Worm (Caenorhabditis elegans): ENCODE measurements around the gene Y54F10AR.2.

The Y54F10AR.2 gene

DNA sequence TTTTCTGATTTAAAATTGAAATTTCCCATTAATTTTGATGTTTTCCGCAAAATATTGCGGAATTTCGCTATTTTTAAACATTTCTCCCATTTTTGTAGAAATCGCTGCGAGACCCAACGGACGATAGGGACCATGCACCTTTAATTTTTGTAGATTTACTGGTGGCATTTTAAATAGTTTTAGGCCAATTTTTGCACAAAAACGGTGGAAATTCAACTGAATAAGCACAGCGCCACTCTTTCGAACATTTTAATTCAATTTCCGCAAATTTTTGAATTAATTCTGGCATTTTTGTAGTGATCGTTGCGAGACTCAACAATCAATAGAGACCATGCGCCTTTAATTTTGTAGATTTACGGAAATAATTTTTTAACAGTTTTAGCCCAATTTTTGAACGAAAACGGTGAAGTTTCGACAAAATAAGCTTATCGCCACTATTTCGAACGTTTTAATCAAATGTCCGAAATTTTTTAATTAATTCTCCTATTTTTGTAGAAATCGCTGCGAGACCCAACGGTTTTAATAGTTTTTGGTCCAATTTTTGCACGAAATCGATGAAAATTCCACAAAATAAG is 27.2 kb upstream of the Y54F10AR.2 start (continued):
- TF ChIP-seq F23B12.7 (tag; optimal IDR thresholded peaks at IDR 0.05; ENCODE audit: insufficient read depth) (no peak), Y53F4B.3 (GFP tag; IDR thresholded peaks at IDR 0.05) (no peak), athp-1 (tag; optimal IDR thresholded peaks at IDR 0.05) (peak; percentile 26), F57A8.1 (GFP tag; optimal IDR thresholded peaks at IDR 0.05) (no peak), madf-6 (GFP tag; IDR thresholded peaks at IDR 0.05) (peak; percentile 83), xnd-1 (tag; optimal IDR thresholded peaks at IDR 0.05) (peak; percentile 77), ceh-91 (GFP tag; IDR thresholded peaks at IDR 0.05) (peak; percentile 56), hrde-1 (tag; optimal IDR thresholded peaks at IDR 0.05; ENCODE audit: borderline replicate concordance) (peak; percentile 53), tlf-1 (GFP tag; optimal IDR thresholded peaks at IDR 0.05) (peak; percentile 41), nfyb-1 (GFP tag; IDR thresholded peaks at IDR 0.05) (peak; percentile 61; the same call in 1 of the 2 replicates), hlh-12 (tag; optimal IDR thresholded peaks at IDR 0.05) (no peak), C17E4.6 (GFP tag; IDR thresholded peaks at IDR 0.05) (0 out of 2 replicates have a peak, but pooled peaks have one; percentile 26), pha-4 (tag; optimal IDR thresholded peaks at IDR 0.05) (no peak), nhr-27 (tag; optimal IDR thresholded peaks at IDR 0.05) (no peak), snpc-3.4 (tag; optimal IDR thresholded peaks at IDR 0.05) (peak; percentile 72), B0261.1 (tag; optimal IDR thresholded peaks at IDR 0.05) (no peak), hlh-26 (GFP tag; conservative IDR thresholded peaks at IDR 0.05) (no peak), F33H1.4 (GFP tag; IDR thresholded peaks at IDR 0.05) (peak; percentile 92), Y79H2A.3 (GFP tag; conservative IDR thresholded peaks at IDR 0.05) (no peak), C06A6.2 (GFP tag; conservative IDR thresholded peaks at IDR 0.05) (no peak), B0336.3 (GFP tag; IDR thresholded peaks at IDR 0.05) (peak; percentile 65; the same call in 1 of the 2 replicates), mcd-1 (GFP tag; IDR thresholded peaks at IDR 0.05) (peak; percentile 44; the same call in 1 of the 2 replicates), ztf-18 (tag; optimal IDR thresholded peaks at IDR 0.05) (peak; percentile 85), unc-62 (GFP tag; optimal IDR thresholded peaks at IDR 0.05) (no peak), unc-130 (GFP tag; optimal IDR thresholded peaks at IDR 0.05) (no peak), rcor-1 (GFP tag; IDR thresholded peaks at IDR 0.05) (peak; percentile 33; the same call in 1 of the 2 replicates), ztf-6 (GFP tag; IDR thresholded peaks at IDR 0.05) (no peak), hsf-1 (GFP tag; IDR thresholded peaks at IDR 0.05) (no peak), F49E8.2 (tag; optimal IDR thresholded peaks at IDR 0.05; ENCODE audit: insufficient read depth) (peak; percentile 10)

DNA sequence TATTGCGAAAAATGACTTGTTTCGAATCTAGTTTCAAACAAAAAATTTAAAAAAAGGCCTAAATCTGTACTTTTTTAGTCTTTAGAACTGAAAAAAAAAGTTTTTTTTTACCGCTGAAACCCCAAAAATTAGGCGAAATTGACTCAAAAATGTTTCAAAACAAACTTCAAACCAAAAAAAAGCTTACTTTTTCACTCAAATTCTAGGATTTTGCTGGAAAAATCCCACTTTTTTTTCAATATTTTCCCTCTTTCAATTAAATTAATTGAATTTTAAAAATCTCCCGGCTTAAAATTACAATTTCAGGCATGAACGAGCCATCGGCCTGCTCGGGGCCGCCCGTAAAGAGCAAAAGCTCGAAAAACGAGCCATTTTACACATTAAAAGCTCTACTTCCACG is 26.4 kb upstream of the Y54F10AR.2 start, which contains the start of gene mdt-19:
Gene mdt-19, plus strand, starts transcription at position 301 of the 400 bp plus-strand sequence.
- TF ChIP-seq zim-3 (tag; optimal IDR thresholded peaks at IDR 0.05) (no peak), mes-4 (tag; optimal IDR thresholded peaks at IDR 0.05) (no peak), snpc-4 (GFP tag; optimal IDR thresholded peaks at IDR 0.05) (no peak), snpc-4 (tag; optimal IDR thresholded peaks at IDR 0.05) (no peak), K11D2.4 (GFP tag; IDR thresholded peaks at IDR 0.05) (no peak), attf-5 (GFP tag; optimal IDR thresholded peaks at IDR 0.05) (no peak), F49E8.2 (tag; optimal IDR thresholded peaks at IDR 0.05; ENCODE audit: insufficient read depth) (no peak), ceh-58 (GFP tag; IDR thresholded peaks at IDR 0.05) (no peak), madf-8 (GFP tag; conservative IDR thresholded peaks at IDR 0.05) (no peak), gei-17 (GFP tag; optimal IDR thresholded peaks at IDR 0.05) (no peak), aptf-2 (GFP tag; conservative IDR thresholded peaks at IDR 0.05) (no peak), hmg-1.2 (GFP tag; IDR thresholded peaks at IDR 0.05) (no peak), cebp-1 (GFP tag; IDR thresholded peaks at IDR 0.05) (no peak), cebp-1 (tag; optimal IDR thresholded peaks at IDR 0.05) (no peak), akir-1 (GFP tag; optimal IDR thresholded peaks at IDR 0.05) (no peak), nfya-1 (tag; optimal IDR thresholded peaks at IDR 0.05; ENCODE audit: borderline replicate concordance, insufficient read depth) (no peak), lin-54 (GFP tag; optimal IDR thresholded peaks at IDR 0.05) (no peak), ztf-28 (GFP tag; IDR thresholded peaks at IDR 0.05) (no peak), xnd-1 (tag; optimal IDR thresholded peaks at IDR 0.05) (no peak), ztf-18 (tag; optimal IDR thresholded peaks at IDR 0.05) (no peak), F57A8.1 (GFP tag; optimal IDR thresholded peaks at IDR 0.05) (no peak)
